Fruit fly (Drosophila melanogaster): ENCODE measurements around the gene Ir85a.
A peak's percentile ranks its signal among the peaks of the same experiment; 100 is the strongest.

Ir85a gene

DNA sequence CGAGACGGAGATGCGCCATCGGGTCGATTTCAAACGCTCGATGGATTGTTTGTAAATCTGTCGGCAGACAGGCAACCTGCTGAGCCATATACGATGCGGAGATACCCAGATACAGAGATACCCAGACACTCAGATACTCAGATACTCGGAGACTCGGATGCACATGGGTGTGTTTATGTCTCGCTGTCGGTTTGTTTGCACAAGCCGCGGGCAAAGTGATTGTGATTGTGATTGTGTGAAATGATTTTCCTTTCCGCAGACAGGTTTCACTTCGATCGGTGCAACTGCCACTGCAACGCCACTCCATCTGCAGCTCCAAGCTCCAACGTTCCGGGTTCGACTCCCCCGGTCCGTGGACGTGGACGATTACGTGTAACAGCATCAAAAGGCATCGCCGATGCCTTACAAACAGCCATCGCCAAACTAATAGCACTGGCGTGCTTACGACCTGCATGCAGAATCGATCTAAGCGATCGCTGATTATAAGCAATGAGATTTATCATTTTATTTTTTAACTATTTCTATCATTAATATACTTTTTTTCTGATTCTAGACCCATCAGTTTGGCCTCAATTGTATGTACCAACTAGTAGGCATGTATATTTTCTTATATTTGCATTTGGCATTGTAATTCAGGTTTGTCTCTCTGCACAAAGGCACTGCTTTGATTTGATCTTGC lies 5.6 kb upstream of the Ir85a start (continued):
- TF ChIP-seq zfh1 (GFP tag; IDR thresholded peaks at IDR 0.05) (peak; percentile 84), CG4820 (GFP tag; optimal IDR thresholded peaks at IDR 0.05) (peak; percentile 31), CG14050 (GFP tag; IDR thresholded peaks at IDR 0.05) (peak; percentile 65), CG32772 (GFP tag; IDR thresholded peaks at IDR 0.05) (peak; percentile 71), CG32767 (GFP tag; IDR thresholded peaks at IDR 0.05) (peak; percentile 11; the same call in 1 of the 2 replicates), vvl (GFP tag; IDR thresholded peaks at IDR 0.05) (peak; percentile 86), D19A (tag; optimal IDR thresholded peaks at IDR 0.05) (peak; percentile 47), CG6765 (GFP tag; optimal IDR thresholded peaks at IDR 0.05) (no peak), ci (GFP tag; IDR thresholded peaks at IDR 0.05) (peak; percentile 82), Bteb2 (GFP tag; optimal IDR thresholded peaks at IDR 0.05) (no peak), CG11093 (GFP tag; IDR thresholded peaks at IDR 0.05) (peak; percentile 62; the same call in 1 of the 3 replicates), croc (GFP tag; conservative IDR thresholded peaks at IDR 0.05) (0 out of 3 replicates have a peak, but pooled peaks have one; percentile 45), Six4 (GFP tag; optimal IDR thresholded peaks at IDR 0.05) (peak; percentile 31), Dp (GFP tag; optimal IDR thresholded peaks at IDR 0.05) (no peak), NfI (GFP tag; optimal IDR thresholded peaks at IDR 0.05) (peak; percentile 50), danr (GFP tag; IDR thresholded peaks at IDR 0.05) (peak; percentile 78), CG11696 (GFP tag; IDR thresholded peaks at IDR 0.05) (peak; percentile 90), grau (tag; optimal IDR thresholded peaks at IDR 0.05) (peak; percentile 42), Nf-YA (GFP tag; IDR thresholded peaks at IDR 0.05) (peak; percentile 55; the same call in 1 of the 2 replicates), Antp (GFP tag; optimal IDR thresholded peaks at IDR 0.05) (no peak), gcm2 (GFP tag; optimal IDR thresholded peaks at IDR 0.05) (peak; percentile 25), sr (GFP tag; IDR thresholded peaks at IDR 0.05) (peak; percentile 73; the same call in 2 of the 3 replicates), B-H2 (GFP tag; optimal IDR thresholded peaks at IDR 0.05) (no peak), CG30403 (GFP tag; optimal IDR thresholded peaks at IDR 0.05) (peak; percentile 41), CG11504 (tag; optimal IDR thresholded peaks at IDR 0.05) (peak; percentile 77), CG12219 (GFP tag; optimal IDR thresholded peaks at IDR 0.05) (peak; percentile 30), NFAT (GFP tag; IDR thresholded peaks at IDR 0.05) (0 out of 2 replicates have a peak, but pooled peaks have one; percentile 5), CG4360 (GFP tag; IDR thresholded peaks at IDR 0.05) (peak; percentile 55; the same call in 1 of the 2 replicates), CG12391 (tag; optimal IDR thresholded peaks at IDR 0.05) (peak; percentile 43), CG8944 (GFP tag; optimal IDR thresholded peaks at IDR 0.05) (no peak), ken (GFP tag; IDR thresholded peaks at IDR 0.05) (peak; percentile 54; the same call in 2 of the 3 replicates), CG12155 (GFP tag; optimal IDR thresholded peaks at IDR 0.05) (no peak), Blimp-1 (GFP tag; optimal IDR thresholded peaks at IDR 0.05) (peak; percentile 53), esg (GFP tag; conservative IDR thresholded peaks at IDR 0.05) (peak; percentile 49), dati (GFP tag; IDR thresholded peaks at IDR 0.05) (0 out of 2 replicates have a peak, but pooled peaks have one; percentile 21), Dip2 (GFP tag; IDR thresholded peaks at IDR 0.05) (no peak), fd96Cb (tag; optimal IDR thresholded peaks at IDR 0.05) (peak; percentile 56), zfh2 (GFP tag; optimal IDR thresholded peaks at IDR 0.05) (no peak), hkb (optimal IDR thresholded peaks at IDR 0.05) (no peak), hkb (GFP tag; IDR thresholded peaks at IDR 0.05) (peak; percentile 79), CG10654 (GFP tag; optimal IDR thresholded peaks at IDR 0.05) (peak; percentile 29), CG13894 (tag; optimal IDR thresholded peaks at IDR 0.05) (no peak), BtbVII (GFP tag; optimal IDR thresholded peaks at IDR 0.05) (peak; percentile 11), Asciz (GFP tag; optimal IDR thresholded peaks at IDR 0.05) (peak; percentile 40), CG31224 (GFP tag; IDR thresholded peaks at IDR 0.05) (0 out of 2 replicates have a peak, but pooled peaks have one; percentile 21), Gug (GFP tag; IDR thresholded peaks at IDR 0.05) (peak; percentile 71), ara (GFP tag; IDR thresholded peaks at IDR 0.05) (peak; percentile 82), gem (tag; optimal IDR thresholded peaks at IDR 0.05) (peak; percentile 72), C15 (GFP tag; IDR thresholded peaks at IDR 0.05) (no peak), CG2199 (GFP tag; IDR thresholded peaks at IDR 0.05) (peak; percentile 100), CG6272 (GFP tag; IDR thresholded peaks at IDR 0.05) (peak; percentile 31; the same call in 1 of the 2 replicates)

All from whole organism, embryonic.